Fruit fly (Drosophila melanogaster) whole organism, embryonic: ENCODE measurements around the gene CG9205.

Experiments used
- CG10543 ChIP-seq: fragments of 200-800 bp; sonication (Bioruptor generic); optimal IDR thresholded peaks from 3 replicates; lab custom pipeline; 2017; ENCODE audit warnings: missing biosample characterization, mild to moderate bottlenecking, missing genetic modification characterization, moderate library complexity
- CG11456 ChIP-seq: fragments of 200-800 bp; sonication (Bioruptor generic); IDR thresholded peaks from 3 replicates; pipeline ENCODE4 v1.3.6; 2022; ENCODE audit warnings: missing biosample characterization, missing genetic modification characterization
- CG11695 ChIP-seq: fragments of 200-800 bp; sonication (Bioruptor generic); IDR thresholded peaks from 3 replicates; pipeline ENCODE4 v1.3.6; 2022; ENCODE audit warnings: missing biosample characterization, missing genetic modification characterization
- CG12236 ChIP-seq: fragments of 200-800 bp; sonication (Bioruptor generic); optimal IDR thresholded peaks from 2 replicates; lab custom pipeline; 2016; ENCODE audit warnings: missing biosample characterization, missing genetic modification characterization
- CG12769 ChIP-seq: fragments of 200-800 bp; sonication (Bioruptor generic); optimal IDR thresholded peaks from 2 replicates; lab custom pipeline; 2019; ENCODE audit warnings: missing biosample characterization, mild to moderate bottlenecking, missing genetic modification characterization, moderate library complexity
- CG13894 ChIP-seq: fragments of 200-800 bp; sonication (Bioruptor generic); optimal IDR thresholded peaks from 3 replicates; lab custom pipeline; 2018; ENCODE audit warnings: missing biosample characterization, mild to moderate bottlenecking, missing genetic modification characterization, moderate library complexity
- CG15696 ChIP-seq: fragments of 200-800 bp; sonication (Bioruptor generic); optimal IDR thresholded peaks from 2 replicates; lab custom pipeline; 2019; ENCODE audit warnings: missing biosample characterization, mild to moderate bottlenecking, missing genetic modification characterization, moderate library complexity
- CG17186 ChIP-seq: fragments of 200-800 bp; sonication (Bioruptor generic); optimal IDR thresholded peaks from 3 replicates; lab custom pipeline; 2017; ENCODE audit warnings: missing biosample characterization, missing genetic modification reagents, missing genetic modification characterization
- CG18476 ChIP-seq: fragments of 200-800 bp; sonication (Bioruptor generic); optimal IDR thresholded peaks from 2 replicates; lab custom pipeline; 2016; ENCODE audit warnings: missing biosample characterization, mild to moderate bottlenecking, missing genetic modification characterization
- CG18599 ChIP-seq: fragments of 200-800 bp; sonication (Bioruptor generic); optimal IDR thresholded peaks from 3 replicates; lab custom pipeline; 2017; ENCODE audit warnings: missing biosample characterization, missing genetic modification characterization, mild to moderate bottlenecking, moderate library complexity, missing genetic modification reagents
- CG2202 ChIP-seq: fragments of 200-800 bp; sonication (Bioruptor generic); optimal IDR thresholded peaks from 2 replicates; lab custom pipeline; 2018; ENCODE audit warnings: missing biosample characterization, mild to moderate bottlenecking, missing genetic modification characterization
- CG2875 ChIP-seq: fragments of 200-800 bp; sonication (Bioruptor generic); optimal IDR thresholded peaks from 2 replicates; lab custom pipeline; 2017; ENCODE audit warnings: missing biosample characterization, mild to moderate bottlenecking, missing genetic modification characterization, missing genetic modification reagents
- CG32772 ChIP-seq: fragments of 200-800 bp; sonication (Bioruptor generic); IDR thresholded peaks from 2 replicates; pipeline ENCODE4 v1.3.6; 2022; ENCODE audit warnings: missing biosample characterization, missing genetic modification characterization
- CG3847 ChIP-seq: fragments of 200-800 bp; sonication (Bioruptor generic); IDR thresholded peaks from 2 replicates; pipeline ENCODE4 v1.3.6; 2022; ENCODE audit warnings: missing biosample characterization, missing genetic modification characterization
- CG4730 ChIP-seq: fragments of 200-800 bp; sonication (Bioruptor generic); IDR thresholded peaks from 2 replicates; pipeline ENCODE4 v1.3.6; 2022; ENCODE audit warnings: missing biosample characterization, missing genetic modification characterization
- CG6175 ChIP-seq: fragments of 200-800 bp; sonication (Bioruptor generic); IDR thresholded peaks from 3 replicates; pipeline ENCODE4 v1.3.6; 2022; ENCODE audit warnings: missing biosample characterization, missing genetic modification characterization
- CG6683 ChIP-seq: fragments of 200-800 bp; sonication (Bioruptor generic); optimal IDR thresholded peaks from 2 replicates; lab custom pipeline; 2017; ENCODE audit warnings: missing biosample characterization, mild to moderate bottlenecking, missing genetic modification characterization, missing genetic modification reagents
- CG6854 ChIP-seq: fragments of 200-800 bp; sonication (Bioruptor generic); optimal IDR thresholded peaks from 3 replicates; lab custom pipeline; 2017; ENCODE audit warnings: missing biosample characterization, mild to moderate bottlenecking, missing genetic modification characterization
- CG7372 ChIP-seq: fragments of 200-800 bp; sonication (Bioruptor generic); IDR thresholded peaks from 2 replicates; pipeline ENCODE4 v1.3.6; 2022; ENCODE audit warnings: missing biosample characterization, missing genetic modification characterization
- CG8290 ChIP-seq, 3 experiments: fragments of 200-800 bp; sonication (Bioruptor generic); optimal IDR thresholded peaks; 2 replicates each; lab custom pipeline; 2016 to 2019; ENCODE audit warnings: missing biosample characterization in 3 of 3, missing genetic modification characterization in 3 of 3, mild to moderate bottlenecking in 2 of 3, moderate library complexity in 1 of 3
- CG9609 ChIP-seq: fragments of 200-800 bp; sonication (Bioruptor generic); optimal IDR thresholded peaks from 3 replicates; lab custom pipeline; 2016; ENCODE audit warnings: missing biosample characterization, missing genetic modification characterization
- CoRest ChIP-seq: fragments of 200-800 bp; sonication (Bioruptor generic); optimal IDR thresholded peaks from 3 replicates; lab custom pipeline; 2018; ENCODE audit warnings: missing biosample characterization, mild to moderate bottlenecking, missing genetic modification characterization, moderate library complexity
- D19B ChIP-seq: fragments of 200-800 bp; sonication (Bioruptor generic); optimal IDR thresholded peaks from 2 replicates; lab custom pipeline; 2017; ENCODE audit warnings: missing biosample characterization, mild to moderate bottlenecking, missing genetic modification characterization
- Drgx ChIP-seq: fragments of 200-800 bp; sonication (Bioruptor generic); IDR thresholded peaks from 2 replicates; pipeline ENCODE4 v1.3.6; 2022; ENCODE audit warnings: missing biosample characterization, missing genetic modification characterization
- HHEX ChIP-seq: fragments of 200-800 bp; sonication (Bioruptor generic); optimal IDR thresholded peaks from 3 replicates; lab custom pipeline; 2017; ENCODE audit warnings: missing biosample characterization, mild to moderate bottlenecking, missing genetic modification characterization, missing genetic modification reagents
- HmgZ ChIP-seq: fragments of 200-800 bp; sonication (Bioruptor generic); optimal IDR thresholded peaks from 2 replicates; lab custom pipeline; 2018; ENCODE audit warnings: missing biosample characterization, mild to moderate bottlenecking, missing genetic modification characterization
- Optix ChIP-seq: fragments of 200-800 bp; sonication (Bioruptor generic); IDR thresholded peaks from 3 replicates; pipeline ENCODE4 v1.3.6; 2022; ENCODE audit warnings: missing biosample characterization, missing genetic modification characterization
- Trl ChIP-seq, 3 experiments: fragments of >200 bp in 2 of 3; fragments of 200-800 bp in 1 of 3; sonication (Bioruptor generic) in 1 of 3; optimal IDR thresholded peaks; 2 replicates in 1 of 3; 3 replicates in 2 of 3; lab custom pipeline; 2016 to 2017; ENCODE audit warnings: missing biosample characterization in 1 of 3, missing genetic modification characterization in 1 of 3
- caup ChIP-seq: fragments of 200-800 bp; sonication (Bioruptor generic); optimal IDR thresholded peaks from 3 replicates; lab custom pipeline; 2017; ENCODE audit warnings: missing biosample characterization, mild to moderate bottlenecking, missing genetic modification characterization, moderate library complexity; ENCODE audit not compliant: severe bottlenecking
- crol ChIP-seq: fragments of 200-800 bp; sonication (Bioruptor generic); IDR thresholded peaks from 2 replicates; pipeline ENCODE4 v1.3.6; 2022; ENCODE audit warnings: missing biosample characterization, missing genetic modification characterization
- dysf ChIP-seq: fragments of 200-800 bp; sonication (Bioruptor generic); IDR thresholded peaks from 3 replicates; pipeline ENCODE4 v1.3.6; 2022; ENCODE audit warnings: missing biosample characterization, missing genetic modification characterization
- eve ChIP-seq, 2 experiments: fragments of >200 bp; optimal IDR thresholded peaks; 2 replicates each; lab custom pipeline; 2017; ENCODE audit warnings: missing biosample characterization in 2 of 2, missing genetic modification characterization in 2 of 2
- gfzf ChIP-seq: fragments of 200-800 bp; sonication (Bioruptor generic); optimal IDR thresholded peaks from 2 replicates; lab custom pipeline; 2016; ENCODE audit warnings: missing biosample characterization, mild to moderate bottlenecking, missing genetic modification characterization, moderate library complexity
- jigr1 ChIP-seq: fragments of 200-800 bp; sonication (Bioruptor generic); IDR thresholded peaks from 3 replicates; pipeline ENCODE4 v1.3.6; 2022; ENCODE audit warnings: missing biosample characterization, missing genetic modification characterization
- lola ChIP-seq, 3 experiments: fragments of >200 bp in 2 of 3; fragments of 200-800 bp in 1 of 3; sonication (Bioruptor generic) in 1 of 3; optimal IDR thresholded peaks; 2 replicates each; lab custom pipeline; 2017 to 2019; ENCODE audit warnings: missing biosample characterization in 3 of 3, missing genetic modification characterization in 3 of 3, mild to moderate bottlenecking in 1 of 3, moderate library complexity in 1 of 3
- otp ChIP-seq: fragments of 200-800 bp; sonication (Bioruptor generic); IDR thresholded peaks from 3 replicates; pipeline ENCODE4, ENCODE4 v1.3.6; 2022; ENCODE audit warnings: missing biosample characterization, missing genetic modification characterization
- peb ChIP-seq: fragments of 200-800 bp; sonication (Bioruptor generic); IDR thresholded peaks from 2 replicates; pipeline ENCODE4 v1.3.6; 2022; ENCODE audit warnings: missing biosample characterization, missing genetic modification characterization
- prd ChIP-seq, 3 experiments: fragments of >200 bp in 2 of 3; fragments of 200-800 bp in 1 of 3; sonication (Bioruptor generic) in 1 of 3; optimal IDR thresholded peaks in 2 of 3; IDR thresholded peaks in 1 of 3; 2 replicates in 2 of 3; 3 replicates in 1 of 3; pipeline versions ENCODE4 v1.3.6 to Lab custom; 2017 to 2022; ENCODE audit warnings: missing biosample characterization in 1 of 3, missing genetic modification characterization in 1 of 3
- rib ChIP-seq: fragments of 200-800 bp; sonication (Bioruptor generic); IDR thresholded peaks from 2 replicates; pipeline ENCODE4 v1.3.6; 2022; ENCODE audit warnings: missing biosample characterization, missing genetic modification characterization
- run ChIP-seq: fragments of 200-800 bp; sonication (Bioruptor generic); optimal IDR thresholded peaks from 3 replicates; lab custom pipeline; 2018; ENCODE audit warnings: missing biosample characterization, mild to moderate bottlenecking, missing genetic modification characterization
- sc ChIP-seq, 3 experiments: fragments of >200 bp in 2 of 3; fragments of 200-800 bp in 1 of 3; sonication (Bioruptor generic) in 1 of 3; optimal IDR thresholded peaks; 2 replicates in 2 of 3; 3 replicates in 1 of 3; lab custom pipeline; 2017; ENCODE audit warnings: mild to moderate bottlenecking in 1 of 3, missing biosample characterization in 1 of 3, missing genetic modification characterization in 1 of 3, missing genetic modification reagents in 1 of 3
- sens ChIP-seq: fragments of 200-800 bp; sonication (Bioruptor generic); peaks from one replicate; lab custom pipeline; 2016; ENCODE audit warnings: missing biosample characterization, missing genetic modification characterization
- slbo ChIP-seq: fragments of 200-800 bp; sonication (Bioruptor generic); IDR thresholded peaks from 2 replicates; pipeline ENCODE4 v1.3.6; 2022; ENCODE audit warnings: missing biosample characterization, missing genetic modification characterization
- sr ChIP-seq: fragments of 200-800 bp; sonication (Bioruptor generic); IDR thresholded peaks from 3 replicates; pipeline ENCODE4 v1.3.6; 2022; ENCODE audit warnings: missing biosample characterization, missing genetic modification characterization
- tgo ChIP-seq: fragments of 200-800 bp; sonication (Bioruptor generic); IDR thresholded peaks from 3 replicates; pipeline ENCODE4 v1.3.6; 2022; ENCODE audit warnings: missing biosample characterization, missing genetic modification characterization
- vvl ChIP-seq: fragments of 200-800 bp; sonication (Bioruptor generic); IDR thresholded peaks from 2 replicates; pipeline ENCODE4 v1.3.6; 2022; ENCODE audit warnings: missing biosample characterization, missing genetic modification characterization
- z ChIP-seq: fragments of 200-800 bp; sonication (Bioruptor generic); IDR thresholded peaks from 3 replicates; pipeline ENCODE4 v1.3.6; 2022; ENCODE audit warnings: missing biosample characterization, missing genetic modification characterization
- zen2 ChIP-seq: fragments of 200-800 bp; sonication (Bioruptor generic); IDR thresholded peaks from 3 replicates; pipeline ENCODE4 v1.3.6; 2022; ENCODE audit warnings: missing biosample characterization, missing genetic modification characterization; ENCODE audit not compliant: partially characterized antibody

Gene CG9205

DNA sequence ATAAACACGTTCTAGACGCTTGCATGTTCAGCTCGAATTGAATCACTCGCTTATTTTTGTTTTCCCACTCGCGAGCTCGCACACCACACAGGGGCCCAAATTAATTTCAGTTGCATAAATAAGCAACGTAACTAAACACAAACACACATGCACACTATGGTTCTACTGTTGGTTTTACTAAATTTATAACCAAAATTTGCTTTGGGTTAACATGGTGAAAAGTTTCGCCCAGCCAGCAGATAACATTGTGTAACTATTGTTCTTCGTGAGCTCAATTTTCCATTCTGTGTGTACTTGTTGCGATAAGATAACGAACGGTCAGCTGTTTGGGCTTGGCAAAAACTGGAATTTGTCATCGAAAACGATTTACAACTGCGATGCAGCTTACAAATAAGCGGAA, 34.5 kb upstream of the CG9205 start (continued):
- TF ChIP-seq prd (optimal IDR thresholded peaks at IDR 0.05; lab: Kevin White, UChicago) (no peak), prd (GFP tag; IDR thresholded peaks at IDR 0.05; lab: Robert Waterston, UW) (no peak), D19B (no peak), Optix (GFP tag; lab: Robert Waterston, UW) (no peak), eve (GFP tag; optimal IDR thresholded peaks at IDR 0.05; lab: Kevin White, UChicago) (peak in 1 of 2 experiments; percentile 29), tgo (GFP tag; lab: Robert Waterston, UW) (no peak), CG12236 (GFP tag; lab: Kevin White, UChicago) (no peak), sc (optimal IDR thresholded peaks at IDR 0.05; lab: Kevin White, UChicago) (no peak), sc (GFP tag; optimal IDR thresholded peaks at IDR 0.05; lab: Kevin White, UChicago) (peak; percentile 10), lola (GFP tag; optimal IDR thresholded peaks at IDR 0.05; lab: Kevin White, UChicago) (no peak), CG17186 (GFP tag; lab: Kevin White, UChicago) (no peak), CG9609 (GFP tag; lab: Kevin White, UChicago) (no peak), CoRest (tag; lab: Kevin White, UChicago) (no peak), caup (GFP tag; lab: Kevin White, UChicago) (no peak)

DNA sequence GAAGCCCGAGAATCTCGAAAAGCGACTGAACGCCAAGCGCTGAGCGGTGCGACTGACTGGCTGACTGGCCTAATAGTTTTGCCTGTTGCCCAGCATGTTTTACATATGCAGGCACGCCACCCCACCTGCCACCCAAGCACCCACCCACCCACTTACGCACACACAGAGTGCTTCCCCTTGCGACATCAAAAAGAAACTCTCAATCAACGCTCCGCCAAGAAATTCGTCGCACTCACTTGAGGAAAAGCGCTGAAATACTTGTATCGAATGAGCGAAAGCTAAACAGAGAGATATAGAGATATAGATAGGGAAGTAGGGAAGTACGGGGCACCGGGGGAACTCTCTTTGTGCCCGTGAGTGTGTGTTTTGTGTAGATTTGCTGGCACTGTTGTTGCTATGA, 34.0 kb upstream of the CG9205 start:
- no peak for TF ChIP-seq CG32772 (GFP tag; lab: Robert Waterston, UW)
- TF ChIP-seq rib = no peak
- TF ChIP-seq HmgZ (tag; lab: Kevin White, UChicago) = no peak
- TF ChIP-seq CG10543 (GFP tag; lab: Kevin White, UChicago) = peak; percentile 44
- TF ChIP-seq run (tag; lab: Kevin White, UChicago) = no peak
- TF ChIP-seq sens (GFP tag; lab: Kevin White, UChicago) = peak; percentile 7
- TF ChIP-seq CG18599 = peak; percentile 5
- TF ChIP-seq zen2 (GFP tag; lab: Robert Waterston, UW) = 0 out of 3 replicates have a peak, but pooled peaks have one; percentile 31
- TF ChIP-seq vvl (GFP tag; lab: Robert Waterston, UW) = 0 out of 2 replicates have a peak, but pooled peaks have one; percentile 15
- peak; percentile 51; the same call in 2 of the 3 replicates for TF ChIP-seq sr (GFP tag; lab: Robert Waterston, UW)
- TF ChIP-seq CG15696 (tag; lab: Kevin White, UChicago) = no peak
- TF ChIP-seq peb = no peak
- TF ChIP-seq CG6683 = no peak
- no peak for TF ChIP-seq HHEX (GFP tag; lab: Kevin White, UChicago)
- TF ChIP-seq CG11456 (GFP tag; lab: Robert Waterston, UW) = no peak
- no peak for TF ChIP-seq CG7372
- TF ChIP-seq Trl (optimal IDR thresholded peaks at IDR 0.05; lab: Kevin White, UChicago) = peak in 1 of 2 experiments; percentile 45
- no peak for TF ChIP-seq Trl (GFP tag; optimal IDR thresholded peaks at IDR 0.05; lab: Kevin White, UChicago)
- TF ChIP-seq CG2875 (GFP tag; lab: Kevin White, UChicago) = no peak
- TF ChIP-seq CG13894 (tag; lab: Kevin White, UChicago) = no peak
- TF ChIP-seq slbo (GFP tag; lab: Robert Waterston, UW) = 0 out of 2 replicates have a peak, but pooled peaks have one; percentile 9
- TF ChIP-seq jigr1 (GFP tag; lab: Robert Waterston, UW) = no peak
- no peak for TF ChIP-seq Drgx
- no peak for TF ChIP-seq CG8290 (GFP tag; optimal IDR thresholded peaks at IDR 0.05; lab: Kevin White, UChicago)
- TF ChIP-seq CG8290 (tag; optimal IDR thresholded peaks at IDR 0.05; lab: Kevin White, UChicago) = no peak
- 0 out of 2 replicates have a peak, but pooled peaks have one; percentile 9 for TF ChIP-seq CG3847 (GFP tag; lab: Robert Waterston, UW)
- no peak for TF ChIP-seq CG18476 (GFP tag; lab: Kevin White, UChicago)
- no peak for TF ChIP-seq CG6175
- TF ChIP-seq gfzf = no peak
- peak; percentile 97 for TF ChIP-seq CG12769 (tag; lab: Kevin White, UChicago)
- TF ChIP-seq CG11695 (GFP tag; lab: Robert Waterston, UW) = no peak
- no peak for TF ChIP-seq CG6854 (GFP tag; lab: Kevin White, UChicago)
- peak; percentile 57 for TF ChIP-seq crol (GFP tag; lab: Robert Waterston, UW)
- no peak for TF ChIP-seq CG4730 (GFP tag; lab: Robert Waterston, UW)
- no peak for TF ChIP-seq otp (GFP tag; lab: Robert Waterston, UW)
- TF ChIP-seq CG2202 (tag; lab: Kevin White, UChicago) = no peak
- no peak for TF ChIP-seq dysf (GFP tag; lab: Robert Waterston, UW)
- TF ChIP-seq z (GFP tag; lab: Robert Waterston, UW) = peak; percentile 80
